Fruit fly (Drosophila melanogaster) whole organism, adult: ENCODE data around the gene CG43235.

Source experiments
- CG14711 ChIP-seq: fragments of 200-800 bp; sonication (Bioruptor generic); optimal IDR thresholded peaks from 2 replicates; lab custom pipeline; 2018; ENCODE audit warnings: missing biosample characterization, mild to moderate bottlenecking, missing genetic modification characterization, moderate library complexity
- CG33017 ChIP-seq: fragments of 200-800 bp; sonication (Bioruptor generic); optimal IDR thresholded peaks from 2 replicates; lab custom pipeline; 2018; ENCODE audit warnings: missing biosample characterization, mild to moderate bottlenecking, missing genetic modification characterization, moderate library complexity
- Mnt ChIP-seq: fragments of 200-800 bp; sonication (Bioruptor generic); optimal IDR thresholded peaks from 2 replicates; lab custom pipeline; 2016; ENCODE audit warnings: missing biosample characterization, mild to moderate bottlenecking, missing genetic modification characterization
- cic ChIP-seq: fragments of 200-800 bp; sonication (Bioruptor generic); optimal IDR thresholded peaks from 2 replicates; lab custom pipeline; 2017; ENCODE audit warnings: missing biosample characterization, mild to moderate bottlenecking, missing genetic modification characterization, moderate library complexity
- ovo ChIP-seq: fragments of 200-800 bp; sonication (Bioruptor generic); optimal IDR thresholded peaks from 2 replicates; lab custom pipeline; 2016; ENCODE audit warnings: missing biosample characterization, missing genetic modification characterization
- toe ChIP-seq: fragments of 200-800 bp; sonication (Bioruptor generic); optimal IDR thresholded peaks from 2 replicates; lab custom pipeline; 2016; ENCODE audit warnings: missing biosample characterization, missing genetic modification characterization

DNA sequence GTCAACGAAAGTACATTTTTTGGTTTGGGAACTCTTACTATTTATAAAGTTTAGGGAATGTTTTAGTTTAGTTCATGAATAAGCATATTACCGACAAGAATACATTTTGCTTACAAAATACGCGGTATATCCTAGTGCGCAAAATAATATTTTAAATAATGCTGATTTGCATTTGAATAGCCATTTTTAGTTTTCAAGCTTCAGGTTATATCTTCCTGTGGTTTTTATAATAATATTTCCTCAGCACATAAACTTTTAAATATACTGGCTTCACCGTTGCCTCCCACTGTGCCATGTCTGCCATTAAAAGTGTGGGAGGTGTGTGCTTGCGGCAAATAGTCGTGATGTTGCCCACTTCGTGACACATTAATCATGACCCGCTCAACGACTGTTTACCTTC is 32.7 kb upstream of the CG43235 start:
- TF ChIP-seq CG14711 (tag; lab: Kevin White, UChicago) (no peak), Mnt (no peak), ovo (GFP tag; lab: Kevin White, UChicago) (no peak), CG33017 (tag; lab: Kevin White, UChicago) (no peak), toe (GFP tag; lab: Kevin White, UChicago) (no peak), cic (GFP tag; lab: Kevin White, UChicago) (no peak)
